Fruit fly (Drosophila melanogaster): ENCODE results near the gene CG10026.

CG10026 gene

dm6 chr2L:19439598-19440230 lies 14.3 kb upstream of the CG10026 start (continued):
- TF ChIP-seq Bgb (GFP tag; IDR thresholded peaks at IDR 0.05; ENCODE audit: partially characterized antibody): no peak
- TF ChIP-seq ems (GFP tag; optimal IDR thresholded peaks at IDR 0.05): peak; percentile 49
- no peak for TF ChIP-seq usp (GFP tag; optimal IDR thresholded peaks at IDR 0.05)
- peak; percentile 57 for TF ChIP-seq kay (GFP tag; optimal IDR thresholded peaks at IDR 0.05)
- peak; percentile 72 for TF ChIP-seq Usf (GFP tag; optimal IDR thresholded peaks at IDR 0.05)
- TF ChIP-seq CG17802 (tag; optimal IDR thresholded peaks at IDR 0.05): peak; percentile 6
- TF ChIP-seq row (GFP tag; IDR thresholded peaks at IDR 0.05): peak; percentile 84
- peak; percentile 50 for TF ChIP-seq az2 (GFP tag; optimal IDR thresholded peaks at IDR 0.05)
- TF ChIP-seq CG8765 (GFP tag; IDR thresholded peaks at IDR 0.05): no peak
- TF ChIP-seq CG16863 (GFP tag; optimal IDR thresholded peaks at IDR 0.05): peak; percentile 89
- TF ChIP-seq gcm2 (GFP tag; optimal IDR thresholded peaks at IDR 0.05): peak; percentile 57
- no peak for TF ChIP-seq GATAe (GFP tag; conservative IDR thresholded peaks at IDR 0.05)
- TF ChIP-seq PHDP (tag; optimal IDR thresholded peaks at IDR 0.05): peak; percentile 81
- TF ChIP-seq cato (GFP tag; optimal IDR thresholded peaks at IDR 0.05; ENCODE audit: borderline replicate concordance): peak; percentile 32
- peak; percentile 74 for TF ChIP-seq CG7786 (GFP tag; optimal IDR thresholded peaks at IDR 0.05)
- peak; percentile 78 for TF ChIP-seq B-H2 (GFP tag; optimal IDR thresholded peaks at IDR 0.05)
- peak; percentile 74 for TF ChIP-seq Mad (GFP tag; optimal IDR thresholded peaks at IDR 0.05)
- peak; percentile 33 for TF ChIP-seq CG6813 (GFP tag; optimal IDR thresholded peaks at IDR 0.05)
- peak; percentile 91 for TF ChIP-seq CG30403 (GFP tag; optimal IDR thresholded peaks at IDR 0.05)
- TF ChIP-seq CG6765 (GFP tag; optimal IDR thresholded peaks at IDR 0.05): no peak
- peak; percentile 44 for TF ChIP-seq Atf-2 (GFP tag; optimal IDR thresholded peaks at IDR 0.05)
- peak; percentile 66; the same call in 1 of the 2 replicates for TF ChIP-seq Atf6 (GFP tag; IDR thresholded peaks at IDR 0.05)
- TF ChIP-seq amos (GFP tag; IDR thresholded peaks at IDR 0.05; ENCODE audit: partially characterized antibody): no peak
- peak; percentile 51 for TF ChIP-seq CG9437 (GFP tag; optimal IDR thresholded peaks at IDR 0.05)
- TF ChIP-seq CG8924 (tag; optimal IDR thresholded peaks at IDR 0.05): peak; percentile 89
- no peak for TF ChIP-seq grn (GFP tag; optimal IDR thresholded peaks at IDR 0.05)
- no peak for TF ChIP-seq CG6175 (GFP tag; IDR thresholded peaks at IDR 0.05)
- no peak for TF ChIP-seq pros (GFP tag; optimal IDR thresholded peaks at IDR 0.05)
- TF ChIP-seq Fer1 (GFP tag; optimal IDR thresholded peaks at IDR 0.05): peak; percentile 82
- TF ChIP-seq CG10321 (GFP tag; IDR thresholded peaks at IDR 0.05): peak; percentile 77
- TF ChIP-seq CG14050 (GFP tag; IDR thresholded peaks at IDR 0.05): peak; percentile 93
- TF ChIP-seq Dip2 (GFP tag; IDR thresholded peaks at IDR 0.05): no peak
- 0 out of 3 replicates have a peak, but pooled peaks have one; percentile 63 for TF ChIP-seq gce (GFP tag; IDR thresholded peaks at IDR 0.05)
- TF ChIP-seq gcm (GFP tag; optimal IDR thresholded peaks at IDR 0.05): peak; percentile 70
- TF ChIP-seq CG4707 (GFP tag; optimal IDR thresholded peaks at IDR 0.05): peak; percentile 89
- peak; percentile 94 for TF ChIP-seq CG17328 (GFP tag; IDR thresholded peaks at IDR 0.05)
- TF ChIP-seq zfh1 (GFP tag; IDR thresholded peaks at IDR 0.05): peak; percentile 41; the same call in 2 of the 3 replicates
- TF ChIP-seq tna (GFP tag; IDR thresholded peaks at IDR 0.05; ENCODE audit: partially characterized antibody): no peak
- TF ChIP-seq Xbp1 (GFP tag; optimal IDR thresholded peaks at IDR 0.05): peak; percentile 94
- no peak for TF ChIP-seq Elba2 (GFP tag; optimal IDR thresholded peaks at IDR 0.05)
- TF ChIP-seq abd-A (tag; optimal IDR thresholded peaks at IDR 0.05): no peak
- TF ChIP-seq MESR4 (GFP tag; optimal IDR thresholded peaks at IDR 0.05): no peak
- peak; percentile 71 for TF ChIP-seq Hmr (GFP tag; optimal IDR thresholded peaks at IDR 0.05)
- peak; percentile 62 for TF ChIP-seq CG12155 (GFP tag; optimal IDR thresholded peaks at IDR 0.05)
- TF ChIP-seq tin (GFP tag; optimal IDR thresholded peaks at IDR 0.05): peak; percentile 50
- TF ChIP-seq lmd (GFP tag; IDR thresholded peaks at IDR 0.05): peak; percentile 82
- peak; percentile 83 for TF ChIP-seq esg (GFP tag; conservative IDR thresholded peaks at IDR 0.05)
- TF ChIP-seq Side (GFP tag; optimal IDR thresholded peaks at IDR 0.05): peak; percentile 64
- TF ChIP-seq MBD-R2 (GFP tag; IDR thresholded peaks at IDR 0.05): peak; percentile 84
- no peak for TF ChIP-seq ro (GFP tag; IDR thresholded peaks at IDR 0.05)
